Fruit fly (Drosophila melanogaster): ENCODE data around the gene CG32820.
A peak's percentile ranks its signal among the peaks of the same experiment; 100 is the strongest.
"Not testable (repeated sequence)": the region's sequence is repeated elsewhere in the genome, so short reads cannot be mapped to it uniquely, and the experiment has no call there.

Gene CG32820

DNA sequence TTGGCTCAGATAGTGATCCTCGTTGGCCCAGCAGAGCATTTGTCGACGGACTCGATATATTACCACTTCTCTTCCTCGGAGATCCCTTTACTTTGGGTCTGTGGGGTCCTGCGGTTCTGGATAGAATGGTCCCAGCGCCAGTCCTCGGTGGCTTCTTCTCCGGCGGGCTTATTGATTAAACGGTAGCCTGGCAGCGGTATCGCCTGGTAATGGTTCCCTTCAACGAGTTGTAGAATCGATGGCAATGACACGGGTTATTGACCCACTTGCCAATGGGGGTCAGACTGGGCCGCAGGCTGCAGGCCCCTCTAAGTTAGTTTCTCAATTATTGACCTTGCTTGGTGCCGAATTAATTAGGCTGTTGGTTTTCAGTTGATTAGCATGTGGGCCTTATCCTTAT lies 6.0 kb upstream of the CG32820 start, which contains the start of gene CG32819:
CG32819 (minus strand) TSS at position 101 of the 400 bp plus-strand sequence.
- TF ChIP-seq CG32121 (GFP tag; IDR thresholded peaks at IDR 0.05); EcR (GFP tag; optimal IDR thresholded peaks at IDR 0.05); gl (tag; optimal IDR thresholded peaks at IDR 0.05): not testable (repeated sequence)

dm6 chrX:21617517-21617916 lies 2.5 kb upstream of the CG32820 start, which contains the start of gene CG32857:
Gene CG32857 (minus strand): TSS chrX:21617617.
- TF ChIP-seq CG4496 (GFP tag; IDR thresholded peaks at IDR 0.05); CG12605 (GFP tag; IDR thresholded peaks at IDR 0.05); CG13204 (GFP tag; optimal IDR thresholded peaks at IDR 0.05): not testable (repeated sequence)

- not testable (repeated sequence) for TF ChIP-seq fd96Ca (GFP tag; IDR thresholded peaks at IDR 0.05); D1 (tag; optimal IDR thresholded peaks at IDR 0.05); CG8301 (tag; optimal IDR thresholded peaks at IDR 0.05)
Observed at dm6 chrX:21611426-21611825, 3.6 kb downstream of the CG32820 start, which contains the start of gene CG33502. Gene CG33502 (minus strand): TSS chrX:21611526.

DNA sequence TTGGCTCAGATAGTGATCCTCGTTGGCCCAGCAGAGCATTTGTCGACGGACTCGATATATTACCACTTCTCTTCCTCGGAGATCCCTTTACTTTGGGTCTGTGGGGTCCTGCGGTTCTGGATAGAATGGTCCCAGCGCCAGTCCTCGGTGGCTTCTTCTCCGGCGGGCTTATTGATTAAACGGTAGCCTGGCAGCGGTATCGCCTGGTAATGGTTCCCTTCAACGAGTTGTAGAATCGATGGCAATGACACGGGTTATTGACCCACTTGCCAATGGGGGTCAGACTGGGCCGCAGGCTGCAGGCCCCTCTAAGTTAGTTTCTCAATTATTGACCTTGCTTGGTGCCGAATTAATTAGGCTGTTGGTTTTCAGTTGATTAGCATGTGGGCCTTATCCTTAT lies 6.2 kb downstream of the CG32820 start, which contains the start of gene CG17450:
CG17450 (minus strand) TSS at position 101 of the 400 bp plus-strand sequence.
- not testable (repeated sequence) for TF ChIP-seq Snoo (tag; optimal IDR thresholded peaks at IDR 0.05); CG10348 (GFP tag; IDR thresholded peaks at IDR 0.05); fd96Ca (GFP tag; IDR thresholded peaks at IDR 0.05)

DNA sequence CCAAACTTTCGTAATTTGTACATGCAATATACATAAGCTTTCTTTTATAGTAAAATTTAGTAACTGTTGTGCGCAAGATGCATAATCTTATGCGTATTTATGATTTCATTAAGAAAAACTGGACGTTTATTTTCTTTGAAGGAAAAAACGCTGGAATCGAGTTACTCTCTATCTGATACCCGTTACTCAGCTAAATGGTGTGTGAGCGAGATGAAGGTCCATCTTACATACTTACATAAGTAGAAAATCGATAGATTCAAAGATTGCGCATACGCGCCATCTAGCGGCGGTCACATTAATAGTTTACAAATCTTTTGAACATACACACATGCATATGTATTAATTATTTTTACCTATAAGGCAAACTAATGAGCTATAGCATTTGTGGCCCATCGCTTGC lies 9.5 kb downstream of the CG32820 start:
- TF ChIP-seq CG8301 (tag; optimal IDR thresholded peaks at IDR 0.05) = no peak

dm6 chrX:21604956-21605502 lies 10.0 kb downstream of the CG32820 start, which contains the start of gene GCS2alpha:
Gene GCS2alpha (minus strand): TSS chrX:21605264.
- TF ChIP-seq CG12605 (GFP tag; IDR thresholded peaks at IDR 0.05) = no peak
- no peak for TF ChIP-seq Snoo (tag; optimal IDR thresholded peaks at IDR 0.05)
- no peak for TF ChIP-seq CG8301 (tag; optimal IDR thresholded peaks at IDR 0.05)
- no peak for TF ChIP-seq fd96Ca (GFP tag; IDR thresholded peaks at IDR 0.05)
- no peak for TF ChIP-seq CG13204 (GFP tag; optimal IDR thresholded peaks at IDR 0.05)
- no peak for TF ChIP-seq EcR (GFP tag; optimal IDR thresholded peaks at IDR 0.05)

DNA sequence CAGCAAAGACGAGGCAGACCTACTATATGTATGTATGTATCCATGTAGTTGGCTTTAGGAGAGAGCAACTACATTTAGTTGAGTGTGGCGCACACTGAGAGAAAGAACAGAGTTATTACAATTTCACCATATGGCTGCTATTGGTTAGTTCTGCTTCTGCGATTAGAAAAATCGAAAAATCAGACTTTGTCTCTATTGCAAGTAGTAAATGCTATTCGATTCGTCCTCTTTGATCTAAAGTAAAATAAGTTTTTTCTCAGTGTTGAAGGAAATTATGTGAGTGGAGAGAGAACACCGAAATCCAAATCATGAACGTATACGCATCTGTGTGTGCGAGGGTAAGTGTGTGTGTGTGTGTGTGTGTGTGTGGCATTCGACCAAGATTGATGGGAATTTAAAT lies 21.1 kb downstream of the CG32820 start:
- TF ChIP-seq CG8301 (tag; optimal IDR thresholded peaks at IDR 0.05) (peak; percentile 89), gl (tag; optimal IDR thresholded peaks at IDR 0.05) (peak; percentile 73), CG9948 (tag; optimal IDR thresholded peaks at IDR 0.05) (peak; percentile 73), CG12605 (GFP tag; IDR thresholded peaks at IDR 0.05) (peak; percentile 84), Pif1A (GFP tag; optimal IDR thresholded peaks at IDR 0.05) (peak; percentile 91), EcR (GFP tag; optimal IDR thresholded peaks at IDR 0.05) (no peak), CG13204 (GFP tag; optimal IDR thresholded peaks at IDR 0.05) (no peak), CG4496 (GFP tag; IDR thresholded peaks at IDR 0.05) (peak; percentile 94), CG17806 (tag; optimal IDR thresholded peaks at IDR 0.05) (peak; percentile 87), Snoo (tag; optimal IDR thresholded peaks at IDR 0.05) (peak; percentile 34), CG32121 (GFP tag; IDR thresholded peaks at IDR 0.05) (peak; percentile 76), Ets98B (GFP tag; IDR thresholded peaks at IDR 0.05) (peak; percentile 88), rn (GFP tag; IDR thresholded peaks at IDR 0.05) (peak; percentile 53), CG34367 (tag; optimal IDR thresholded peaks at IDR 0.05) (peak; percentile 59), CG15710 (tag; optimal IDR thresholded peaks at IDR 0.05) (peak; percentile 64), CG8159 (tag; optimal IDR thresholded peaks at IDR 0.05) (peak; percentile 86), CG10348 (GFP tag; IDR thresholded peaks at IDR 0.05) (no peak), CG14655 (GFP tag; optimal IDR thresholded peaks at IDR 0.05) (peak; percentile 92), Pif1B (GFP tag; optimal IDR thresholded peaks at IDR 0.05) (peak; percentile 76), fd96Ca (GFP tag; IDR thresholded peaks at IDR 0.05) (peak; percentile 94), D1 (tag; optimal IDR thresholded peaks at IDR 0.05) (peak; percentile 67)

DNA sequence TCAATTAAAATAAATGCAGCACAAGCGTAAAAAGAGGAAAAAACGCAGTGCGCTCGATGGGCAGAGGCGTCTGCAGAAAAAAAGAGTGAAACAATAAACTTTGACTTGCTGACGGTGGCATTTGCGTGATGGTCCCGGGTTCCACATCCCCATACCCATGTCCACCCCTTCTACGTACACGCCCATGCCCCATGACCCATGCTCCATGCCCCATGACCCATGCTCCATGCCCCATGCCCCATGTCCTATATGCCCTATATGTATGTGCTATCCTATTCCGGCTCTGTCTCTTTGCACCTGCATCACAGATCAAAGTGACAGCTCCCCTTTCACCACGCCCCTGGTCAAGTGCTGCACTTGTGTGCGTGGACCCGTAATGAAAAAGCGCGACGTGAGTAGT lies 23.0 kb downstream of the CG32820 start:
- peak; percentile 44; the same call in 1 of the 2 replicates for TF ChIP-seq rn (GFP tag; IDR thresholded peaks at IDR 0.05)
- peak; percentile 71 for TF ChIP-seq CG8159 (tag; optimal IDR thresholded peaks at IDR 0.05)
- peak; percentile 46; the same call in 2 of the 3 replicates for TF ChIP-seq CG4496 (GFP tag; IDR thresholded peaks at IDR 0.05)
- TF ChIP-seq fd96Ca (GFP tag; IDR thresholded peaks at IDR 0.05) = peak; percentile 52; the same call in 1 of the 3 replicates
- peak; percentile 29 for TF ChIP-seq Pif1B (GFP tag; optimal IDR thresholded peaks at IDR 0.05)
- peak; percentile 77 for TF ChIP-seq CG14655 (GFP tag; optimal IDR thresholded peaks at IDR 0.05)
- TF ChIP-seq CG10348 (GFP tag; IDR thresholded peaks at IDR 0.05) = no peak
- peak; percentile 53 for TF ChIP-seq CG34367 (tag; optimal IDR thresholded peaks at IDR 0.05)
- TF ChIP-seq CG32121 (GFP tag; IDR thresholded peaks at IDR 0.05) = no peak
- TF ChIP-seq Ets98B (GFP tag; IDR thresholded peaks at IDR 0.05) = no peak
- no peak for TF ChIP-seq EcR (GFP tag; optimal IDR thresholded peaks at IDR 0.05)
- peak; percentile 37 for TF ChIP-seq CG13204 (GFP tag; optimal IDR thresholded peaks at IDR 0.05)
- peak; percentile 19 for TF ChIP-seq D1 (tag; optimal IDR thresholded peaks at IDR 0.05)
- peak; percentile 58 for TF ChIP-seq Pif1A (GFP tag; optimal IDR thresholded peaks at IDR 0.05)
- peak; percentile 61 for TF ChIP-seq CG8301 (tag; optimal IDR thresholded peaks at IDR 0.05)
- peak; percentile 57 for TF ChIP-seq CG17806 (tag; optimal IDR thresholded peaks at IDR 0.05)
- peak; percentile 70 for TF ChIP-seq CG15710 (tag; optimal IDR thresholded peaks at IDR 0.05)
- peak; percentile 71 for TF ChIP-seq CG9948 (tag; optimal IDR thresholded peaks at IDR 0.05)
- TF ChIP-seq CG12605 (GFP tag; IDR thresholded peaks at IDR 0.05) = peak; percentile 28; the same call in 1 of the 2 replicates
- TF ChIP-seq gl (tag; optimal IDR thresholded peaks at IDR 0.05) = peak; percentile 11
- peak; percentile 17 for TF ChIP-seq Snoo (tag; optimal IDR thresholded peaks at IDR 0.05)

Measured in whole organism, pupa.